Fruit fly (Drosophila melanogaster) whole organism, prepupa: ENCODE results near the gene CG8679.

Experiments used
- CG10669 ChIP-seq: fragments of 200-800 bp; sonication (Bioruptor generic); optimal IDR thresholded peaks from 3 replicates; lab custom pipeline; 2018; ENCODE audit warnings: missing biosample characterization, mild to moderate bottlenecking, missing genetic modification characterization, moderate library complexity
- CG8119 ChIP-seq: fragments of 200-800 bp; sonication (Bioruptor generic); IDR thresholded peaks from 3 replicates; pipeline ENCODE4 v1.3.6; 2022; ENCODE audit warnings: missing biosample characterization, missing genetic modification characterization
- CG9139 ChIP-seq: fragments of 200-800 bp; sonication (Bioruptor generic); optimal IDR thresholded peaks from 3 replicates; lab custom pipeline; 2017; ENCODE audit warnings: missing biosample characterization, mild to moderate bottlenecking, missing genetic modification characterization
- Eip75B ChIP-seq: fragments of 200-800 bp; sonication (Bioruptor generic); optimal IDR thresholded peaks from 3 replicates; lab custom pipeline; 2016; ENCODE audit warnings: missing biosample characterization, missing genetic modification characterization
- Lpt ChIP-seq: fragments of 200-800 bp; sonication (Bioruptor generic); optimal IDR thresholded peaks from 3 replicates; lab custom pipeline; 2016; ENCODE audit warnings: missing biosample characterization, missing genetic modification characterization
- OdsH ChIP-seq: fragments of 200-800 bp; sonication (Bioruptor generic); optimal IDR thresholded peaks from 3 replicates; lab custom pipeline; 2016; ENCODE audit warnings: missing biosample characterization, missing genetic modification characterization
- Sox102F ChIP-seq: fragments of 200-800 bp; sonication (Bioruptor generic); optimal IDR thresholded peaks from 2 replicates; lab custom pipeline; 2016; ENCODE audit warnings: missing biosample characterization, mild to moderate bottlenecking, missing genetic modification characterization
- achi ChIP-seq: fragments of 200-800 bp; sonication (Bioruptor generic); optimal IDR thresholded peaks from 3 replicates; lab custom pipeline; 2016; ENCODE audit warnings: missing biosample characterization, missing genetic modification characterization
- acj6 ChIP-seq: fragments of 200-800 bp; sonication (Bioruptor generic); optimal IDR thresholded peaks from 3 replicates; lab custom pipeline; 2016; ENCODE audit warnings: missing biosample characterization, missing genetic modification characterization
- svp ChIP-seq: fragments of 200-800 bp; sonication (Bioruptor generic); peaks from one replicate; lab custom pipeline; 2016; ENCODE audit warnings: missing biosample characterization, missing genetic modification characterization
- topi ChIP-seq: fragments of 200-800 bp; sonication (Bioruptor generic); optimal IDR thresholded peaks from 3 replicates; lab custom pipeline; 2016; ENCODE audit warnings: missing biosample characterization, missing genetic modification characterization
- vri ChIP-seq: fragments of 200-800 bp; sonication (Bioruptor generic); optimal IDR thresholded peaks from 3 replicates; lab custom pipeline; 2016; ENCODE audit warnings: missing biosample characterization, mild to moderate bottlenecking, missing genetic modification characterization

DNA sequence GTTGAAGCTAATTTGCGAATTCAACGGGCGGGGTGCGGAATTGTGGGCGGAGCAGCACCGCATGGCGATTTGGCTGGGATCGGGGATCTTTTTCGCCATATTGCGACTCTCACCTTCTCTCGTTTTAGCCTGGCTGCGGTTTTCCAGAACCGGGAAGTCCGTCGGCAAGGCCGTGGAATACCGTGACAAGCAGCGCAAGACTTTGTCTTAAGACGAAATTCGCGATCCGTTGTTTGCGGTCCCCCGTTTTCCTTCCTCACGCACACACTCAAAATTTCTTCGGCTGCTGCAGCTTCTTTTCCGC, 39.2 kb downstream of the CG8679 start:
- TF ChIP-seq topi (GFP tag; lab: Kevin White, UChicago) = no peak
- TF ChIP-seq CG8119 (GFP tag; lab: Robert Waterston, UW) = no peak
- TF ChIP-seq Eip75B (GFP tag; lab: Kevin White, UChicago) = no peak
- no peak for TF ChIP-seq CG10669 (GFP tag; lab: Kevin White, UChicago)
- TF ChIP-seq Sox102F (GFP tag; lab: Kevin White, UChicago) = no peak
- no peak for TF ChIP-seq achi
- no peak for TF ChIP-seq OdsH
- TF ChIP-seq Lpt = no peak
- TF ChIP-seq svp = no peak
- TF ChIP-seq vri (GFP tag; lab: Kevin White, UChicago) = no peak
- no peak for TF ChIP-seq acj6 (GFP tag; lab: Kevin White, UChicago)
- TF ChIP-seq CG9139 (GFP tag; lab: Kevin White, UChicago) = no peak
